Worm (Caenorhabditis elegans): ENCODE results near the gene T25D1.3.

T25D1.3 gene

DNA sequence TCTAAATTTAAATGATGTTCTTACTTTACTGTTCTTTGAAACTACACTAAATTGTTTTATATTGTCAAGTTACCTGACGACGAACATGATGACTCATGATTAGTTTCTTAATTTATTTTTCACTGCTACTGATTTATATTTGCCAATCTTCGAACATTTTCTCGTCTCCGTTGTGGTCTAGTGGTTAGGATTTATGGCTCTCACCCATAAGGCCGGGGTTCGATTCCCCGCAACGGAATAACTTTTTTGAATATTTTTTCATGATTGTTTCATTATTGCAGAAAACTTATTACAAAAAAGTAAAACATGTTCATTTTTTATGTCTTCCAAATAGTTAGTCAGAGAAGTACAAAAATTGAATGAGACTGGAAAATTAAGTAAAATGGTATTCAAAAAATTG, 53.3 kb downstream of the T25D1.3 start (continued):
- TF ChIP-seq egl-44 (GFP tag; IDR thresholded peaks at IDR 0.05) (no peak), ztf-28 (GFP tag; IDR thresholded peaks at IDR 0.05) (no peak), egrh-3 (GFP tag; IDR thresholded peaks at IDR 0.05) (no peak), lin-35 (GFP tag; optimal IDR thresholded peaks at IDR 0.05) (peak in 1 of 3 experiments; percentile 21), snpc-1.1 (tag; optimal IDR thresholded peaks at IDR 0.05; ENCODE audit: insufficient read depth) (peak; percentile 75), egl-18 (GFP tag; IDR thresholded peaks at IDR 0.05) (no peak), attf-3 (GFP tag; conservative IDR thresholded peaks at IDR 0.05) (no peak), C06A6.2 (GFP tag; conservative IDR thresholded peaks at IDR 0.05) (no peak), Y53G8AR.9 (GFP tag; conservative IDR thresholded peaks at IDR 0.05) (no peak), unc-62 (GFP tag; optimal IDR thresholded peaks at IDR 0.05) (no peak), rcor-1 (GFP tag; IDR thresholded peaks at IDR 0.05) (peak; percentile 28; the same call in 1 of the 2 replicates), akir-1 (GFP tag; optimal IDR thresholded peaks at IDR 0.05) (no peak), ceh-58 (GFP tag; IDR thresholded peaks at IDR 0.05) (no peak), ztf-3 (GFP tag; optimal IDR thresholded peaks at IDR 0.05) (no peak), F33H1.4 (GFP tag; IDR thresholded peaks at IDR 0.05) (no peak), lin-40 (tag; optimal IDR thresholded peaks at IDR 0.05) (peak; percentile 38), ets-4 (GFP tag; optimal IDR thresholded peaks at IDR 0.05) (no peak), tbx-9 (tag; optimal IDR thresholded peaks at IDR 0.05; ENCODE audit: borderline replicate concordance) (no peak), hmg-20 (GFP tag; IDR thresholded peaks at IDR 0.05) (no peak), rec-8 (tag; optimal IDR thresholded peaks at IDR 0.05) (peak in 1 of 2 experiments; percentile 16), ekl-4 (GFP tag; IDR thresholded peaks at IDR 0.05) (no peak), let-607 (tag; optimal IDR thresholded peaks at IDR 0.05) (peak in 1 of 2 experiments; percentile 43), Y79H2A.3 (GFP tag; conservative IDR thresholded peaks at IDR 0.05) (no peak), ceh-100 (GFP tag; IDR thresholded peaks at IDR 0.05) (no peak), repo-1 (tag; optimal IDR thresholded peaks at IDR 0.05) (no peak), F23B12.7 (tag; optimal IDR thresholded peaks at IDR 0.05; ENCODE audit: insufficient read depth) (peak; percentile 52), ztf-22 (GFP tag; optimal IDR thresholded peaks at IDR 0.05) (no peak), ccch-3 (GFP tag; optimal IDR thresholded peaks at IDR 0.05) (no peak), B0019.2 (GFP tag; conservative IDR thresholded peaks at IDR 0.05) (no peak), atf-7 (tag; optimal IDR thresholded peaks at IDR 0.05) (no peak), mel-28 (tag; optimal IDR thresholded peaks at IDR 0.05; ENCODE audit: borderline replicate concordance) (no peak), F10E7.11 (tag; optimal IDR thresholded peaks at IDR 0.05) (no peak), pha-4 (tag; optimal IDR thresholded peaks at IDR 0.05) (no peak), cebp-2 (GFP tag; IDR thresholded peaks at IDR 0.05) (no peak), K11D2.4 (GFP tag; IDR thresholded peaks at IDR 0.05) (no peak), attf-6 (GFP tag; IDR thresholded peaks at IDR 0.05) (0 out of 2 replicates have a peak, but pooled peaks have one; percentile 47), madf-10 (tag; optimal IDR thresholded peaks at IDR 0.05) (peak; percentile 33), bed-2 (GFP tag; IDR thresholded peaks at IDR 0.05) (no peak), Y67H2A.10 (GFP tag; conservative IDR thresholded peaks at IDR 0.05) (no peak), ZK185.1 (tag; optimal IDR thresholded peaks at IDR 0.05; ENCODE audit: poor library complexity, severe bottlenecking) (peak; percentile 67), F57C9.4 (tag; optimal IDR thresholded peaks at IDR 0.05) (no peak), dpl-1 (GFP tag; optimal IDR thresholded peaks at IDR 0.05) (no peak), C17E4.6 (GFP tag; IDR thresholded peaks at IDR 0.05) (no peak), B0336.3 (GFP tag; IDR thresholded peaks at IDR 0.05) (no peak), tbp1 (GFP tag; optimal IDR thresholded peaks at IDR 0.05) (peak; percentile 95), mxl-1 (tag; optimal IDR thresholded peaks at IDR 0.05) (peak; percentile 5), lin-26 (GFP tag; IDR thresholded peaks at IDR 0.05) (peak; percentile 72), F37B4.10 (GFP tag; IDR thresholded peaks at IDR 0.05) (no peak)
